Fruit fly (Drosophila melanogaster): Measurements from ENCODE around the gene Ppm1.

DNA sequence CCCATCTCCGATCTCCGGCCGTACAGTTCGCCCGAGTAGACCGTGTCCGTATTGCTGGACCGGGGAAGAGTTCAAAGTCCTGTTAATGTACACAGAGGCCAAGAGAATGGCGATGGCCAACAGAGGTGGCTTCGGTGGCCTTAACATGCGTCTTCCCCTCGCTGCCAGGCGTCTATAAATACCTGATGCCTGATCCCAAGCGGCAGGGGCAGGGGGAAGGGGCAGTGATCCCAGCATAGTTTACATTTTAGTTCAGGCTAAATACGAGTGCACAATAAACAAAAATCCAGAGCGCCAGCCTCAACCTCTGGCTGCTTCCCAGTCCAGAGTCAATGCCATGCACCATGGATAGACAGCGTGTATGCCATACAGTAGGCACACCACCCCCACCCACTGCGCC lies 6.7 kb downstream of the Ppm1 start:
- TF ChIP-seq OdsH (GFP tag; optimal IDR thresholded peaks at IDR 0.05) = no peak
- no peak for TF ChIP-seq tai (GFP tag; optimal IDR thresholded peaks at IDR 0.05)
- no peak for TF ChIP-seq Hr83 (GFP tag; optimal IDR thresholded peaks at IDR 0.05; ENCODE audit: poor library complexity, severe bottlenecking)
- no peak for TF ChIP-seq sage (GFP tag; optimal IDR thresholded peaks at IDR 0.05)
- no peak for TF ChIP-seq lola (GFP tag; optimal IDR thresholded peaks at IDR 0.05)
- TF ChIP-seq h (GFP tag; optimal IDR thresholded peaks at IDR 0.05) = no peak
- TF ChIP-seq dl (GFP tag; optimal IDR thresholded peaks at IDR 0.05; ENCODE audit: insufficient read depth in 1 of 2, partially characterized antibody in 2 of 2) = no peak
- TF ChIP-seq woc (GFP tag; optimal IDR thresholded peaks at IDR 0.05) = no peak
- no peak for TF ChIP-seq jim (GFP tag; optimal IDR thresholded peaks at IDR 0.05)
- no peak for TF ChIP-seq Myc (optimal IDR thresholded peaks at IDR 0.05)
- no peak for TF ChIP-seq rgr (GFP tag; optimal IDR thresholded peaks at IDR 0.05)
- no peak for TF ChIP-seq br (GFP tag; optimal IDR thresholded peaks at IDR 0.05)
- no peak for TF ChIP-seq Abd-B (GFP tag; optimal IDR thresholded peaks at IDR 0.05)

All from whole organism, wandering third instar larva.